Fruit fly (Drosophila melanogaster): ENCODE results near the gene crb.

The crb gene

dm6 chr3R:24283582-24284085, 11.2 kb upstream of the crb start, which contains the start of gene CG6356 (continued):
- no peak for TF ChIP-seq pita (GFP tag; optimal IDR thresholded peaks at IDR 0.05)
- peak; percentile 37 for TF ChIP-seq Rfx (GFP tag; IDR thresholded peaks at IDR 0.05)
- TF ChIP-seq crol (GFP tag; IDR thresholded peaks at IDR 0.05) = peak; percentile 99
- peak; percentile 70 for TF ChIP-seq CG12769 (tag; optimal IDR thresholded peaks at IDR 0.05)
- TF ChIP-seq z (GFP tag; IDR thresholded peaks at IDR 0.05) = 0 out of 3 replicates have a peak, but pooled peaks have one; percentile 58
- no peak for TF ChIP-seq gfzf (GFP tag; optimal IDR thresholded peaks at IDR 0.05)
- peak; percentile 54 for TF ChIP-seq Drgx (GFP tag; IDR thresholded peaks at IDR 0.05)
- no peak for TF ChIP-seq CG31365 (tag; optimal IDR thresholded peaks at IDR 0.05)
- no peak for TF ChIP-seq HLH54F (GFP tag; optimal IDR thresholded peaks at IDR 0.05)
- no peak for TF ChIP-seq toy (GFP tag; IDR thresholded peaks at IDR 0.05)
- TF ChIP-seq CG10147 (GFP tag; optimal IDR thresholded peaks at IDR 0.05) = no peak
- TF ChIP-seq ro (GFP tag; IDR thresholded peaks at IDR 0.05) = no peak
- no peak for TF ChIP-seq CG7372 (GFP tag; IDR thresholded peaks at IDR 0.05)
- no peak for TF ChIP-seq dysf (GFP tag; IDR thresholded peaks at IDR 0.05)
- peak; percentile 64; the same call in 1 of the 3 replicates for TF ChIP-seq CG34422 (GFP tag; IDR thresholded peaks at IDR 0.05)
- no peak for TF ChIP-seq CG32532 (GFP tag; IDR thresholded peaks at IDR 0.05)
- 0 out of 2 replicates have a peak, but pooled peaks have one; percentile 33 for TF ChIP-seq NFAT (GFP tag; IDR thresholded peaks at IDR 0.05)
- TF ChIP-seq Jarid2 (GFP tag; optimal IDR thresholded peaks at IDR 0.05) = peak; percentile 57
- TF ChIP-seq wor (GFP tag; IDR thresholded peaks at IDR 0.05) = no peak
- no peak for TF ChIP-seq CG10366 (GFP tag; IDR thresholded peaks at IDR 0.05)
- TF ChIP-seq ftz-f1 (GFP tag; optimal IDR thresholded peaks at IDR 0.05) = no peak
- TF ChIP-seq E2f1 (GFP tag; IDR thresholded peaks at IDR 0.05) = no peak
- TF ChIP-seq CG6689 (GFP tag; IDR thresholded peaks at IDR 0.05) = no peak
- TF ChIP-seq inv (GFP tag; IDR thresholded peaks at IDR 0.05; ENCODE audit: partially characterized antibody) = 0 out of 2 replicates have a peak, but pooled peaks have one; percentile 16

dm6 chr3R:24284164-24284563, 10.7 kb upstream of the crb start:
- TF ChIP-seq CG13123 (GFP tag; optimal IDR thresholded peaks at IDR 0.05) = no peak
- peak; percentile 11 for TF ChIP-seq Ets65A (GFP tag)
- no peak for TF ChIP-seq peb (GFP tag; IDR thresholded peaks at IDR 0.05)
- peak; percentile 75 for TF ChIP-seq sens (GFP tag)
- TF ChIP-seq twi (tag; optimal IDR thresholded peaks at IDR 0.05) = peak; percentile 55
- peak; percentile 71 for TF ChIP-seq Blimp-1 (GFP tag; optimal IDR thresholded peaks at IDR 0.05)

DNA sequence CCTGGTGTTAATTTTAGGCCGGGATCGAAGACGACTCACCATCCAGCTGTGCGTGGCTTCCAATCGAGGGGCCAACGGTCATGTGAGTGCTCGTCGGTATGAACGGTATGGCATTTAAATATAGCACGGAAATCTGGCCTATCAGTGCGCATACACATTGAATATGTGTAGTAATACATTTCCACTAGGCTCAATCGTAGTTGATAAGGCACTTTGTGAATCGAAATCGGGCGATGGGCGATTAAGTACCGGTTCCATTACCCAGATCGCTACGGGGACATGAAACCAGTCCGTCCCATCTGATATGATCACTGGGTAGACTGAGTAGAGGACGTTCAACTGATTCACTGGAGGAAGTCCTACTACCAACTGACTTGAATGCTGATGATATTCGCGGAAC, 9.5 kb upstream of the crb start:
- TF ChIP-seq sug (tag; optimal IDR thresholded peaks at IDR 0.05) (peak; percentile 53), CG43689 (GFP tag; IDR thresholded peaks at IDR 0.05) (no peak), CG15514 (GFP tag; optimal IDR thresholded peaks at IDR 0.05) (peak; percentile 35), nom (GFP tag; optimal IDR thresholded peaks at IDR 0.05) (peak; percentile 23)

dm6 chr3R:24287157-24287556, 7.7 kb upstream of the crb start:
- TF ChIP-seq nom (GFP tag; optimal IDR thresholded peaks at IDR 0.05) = peak; percentile 38
- no peak for TF ChIP-seq onecut (GFP tag; IDR thresholded peaks at IDR 0.05)
- TF ChIP-seq CG4617 (GFP tag; optimal IDR thresholded peaks at IDR 0.05; ENCODE audit: borderline replicate concordance) = no peak
- peak; percentile 68 for TF ChIP-seq Ets65A (GFP tag)

Data from whole organism, embryonic.